Worm (Caenorhabditis elegans): ENCODE data around the gene Y97E10AR.6.

The Y97E10AR.6 gene

ce11 chrV:8028825-8029489, 15.2 kb upstream of the Y97E10AR.6 start, which contains the start of gene oma-2 (continued):
- no peak for TF ChIP-seq ama-1 (optimal IDR thresholded peaks at IDR 0.05)
- TF ChIP-seq ama-1 (GFP tag; optimal IDR thresholded peaks at IDR 0.05) = no peak
- TF ChIP-seq lsl-1 (GFP tag; optimal IDR thresholded peaks at IDR 0.05) = peak; percentile 99
- no peak for TF ChIP-seq aptf-2 (GFP tag; conservative IDR thresholded peaks at IDR 0.05)
- TF ChIP-seq C17E4.6 (GFP tag; IDR thresholded peaks at IDR 0.05) = no peak
- no peak for TF ChIP-seq lag-1 (GFP tag; IDR thresholded peaks at IDR 0.05)
- TF ChIP-seq T26A5.8 (tag; optimal IDR thresholded peaks at IDR 0.05) = no peak
- peak; percentile 89 for TF ChIP-seq xnd-1 (tag; optimal IDR thresholded peaks at IDR 0.05)
- no peak for TF ChIP-seq nhr-120 (GFP tag; IDR thresholded peaks at IDR 0.05)

- no peak for TF ChIP-seq rcor-1 (GFP tag; IDR thresholded peaks at IDR 0.05)
- no peak for TF ChIP-seq tbp1 (GFP tag; optimal IDR thresholded peaks at IDR 0.05)
- no peak for TF ChIP-seq cebp-1 (GFP tag; IDR thresholded peaks at IDR 0.05)
- no peak for TF ChIP-seq cebp-1 (tag; optimal IDR thresholded peaks at IDR 0.05)
- TF ChIP-seq sea-2 (GFP tag; IDR thresholded peaks at IDR 0.05) = no peak
- TF ChIP-seq ceh-58 (GFP tag; IDR thresholded peaks at IDR 0.05) = no peak
- no peak for TF ChIP-seq chd-7 (tag; optimal IDR thresholded peaks at IDR 0.05)
- TF ChIP-seq C06A6.2 (GFP tag; conservative IDR thresholded peaks at IDR 0.05) = no peak
- no peak for TF ChIP-seq pbrm-1 (GFP tag; IDR thresholded peaks at IDR 0.05)
- TF ChIP-seq die-1 (tag; optimal IDR thresholded peaks at IDR 0.05) = no peak
- TF ChIP-seq bed-1 (GFP tag; IDR thresholded peaks at IDR 0.05) = no peak
- no peak for TF ChIP-seq F57C9.4 (tag; optimal IDR thresholded peaks at IDR 0.05)
- TF ChIP-seq F55B11.4 (tag; optimal IDR thresholded peaks at IDR 0.05; ENCODE audit: borderline replicate concordance, insufficient read depth) = no peak
- TF ChIP-seq ztf-18 (tag; optimal IDR thresholded peaks at IDR 0.05) = no peak
- TF ChIP-seq lin-54 (GFP tag; optimal IDR thresholded peaks at IDR 0.05) = no peak
- no peak for TF ChIP-seq dox-1 (GFP tag; IDR thresholded peaks at IDR 0.05)
- no peak for TF ChIP-seq hmg-20 (GFP tag; IDR thresholded peaks at IDR 0.05)
- no peak for TF ChIP-seq ZK185.1 (tag; optimal IDR thresholded peaks at IDR 0.05; ENCODE audit: poor library complexity, severe bottlenecking)
- no peak for TF ChIP-seq nfya-1 (tag; optimal IDR thresholded peaks at IDR 0.05; ENCODE audit: borderline replicate concordance, insufficient read depth)
- TF ChIP-seq let-526 (GFP tag; IDR thresholded peaks at IDR 0.05) = no peak
Measured at ce11 chrV:8027429-8028142, 13.8 kb upstream of the Y97E10AR.6 start.

DNA sequence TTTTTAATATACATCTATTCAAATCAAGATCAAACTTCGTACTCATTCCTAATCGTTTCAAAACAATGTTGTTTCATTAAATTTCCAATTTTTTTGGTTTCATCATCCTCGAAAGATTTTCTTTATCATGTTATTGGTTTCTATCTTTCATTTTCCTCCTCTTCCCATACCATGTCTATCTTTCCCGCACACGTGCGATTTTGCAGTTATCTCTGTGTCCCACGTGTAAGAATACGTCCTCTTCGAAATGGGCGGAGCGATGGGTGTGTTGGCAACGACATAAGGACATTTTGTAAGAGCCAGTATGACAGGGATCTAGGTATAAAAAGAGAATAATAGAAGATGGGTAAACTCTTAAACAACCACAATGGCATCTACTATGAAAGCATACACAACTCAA, 12.6 kb upstream of the Y97E10AR.6 start, which contains the start of gene F43H9.4:
F43H9.4 (plus strand) TSS at position 366 of the 400 bp plus-strand sequence.
- TF ChIP-seq C17E4.6 (GFP tag; IDR thresholded peaks at IDR 0.05) (no peak), snpc-1.3 (tag; optimal IDR thresholded peaks at IDR 0.05; ENCODE audit: insufficient read depth) (no peak), somi-1 (GFP tag; optimal IDR thresholded peaks at IDR 0.05) (peak; percentile 71), Y56A3A.18 (GFP tag; IDR thresholded peaks at IDR 0.05) (no peak), gei-17 (GFP tag; optimal IDR thresholded peaks at IDR 0.05) (no peak), hsf-1 (GFP tag; IDR thresholded peaks at IDR 0.05) (no peak), K12H6.12 (tag; optimal IDR thresholded peaks at IDR 0.05) (no peak), lin-40 (tag; optimal IDR thresholded peaks at IDR 0.05) (peak; percentile 20), bed-2 (GFP tag; IDR thresholded peaks at IDR 0.05) (no peak), B0261.1 (tag; optimal IDR thresholded peaks at IDR 0.05) (no peak), aptf-2 (GFP tag; conservative IDR thresholded peaks at IDR 0.05) (no peak), snpc-1.1 (tag; optimal IDR thresholded peaks at IDR 0.05; ENCODE audit: insufficient read depth) (no peak), nhr-80 (tag; optimal IDR thresholded peaks at IDR 0.05) (no peak), attf-5 (GFP tag; optimal IDR thresholded peaks at IDR 0.05) (no peak), zim-3 (tag; optimal IDR thresholded peaks at IDR 0.05) (no peak), B0019.2 (GFP tag; conservative IDR thresholded peaks at IDR 0.05) (no peak), dpl-1 (GFP tag; optimal IDR thresholded peaks at IDR 0.05) (no peak), nfya-1 (tag; optimal IDR thresholded peaks at IDR 0.05; ENCODE audit: borderline replicate concordance, insufficient read depth) (no peak), aptf-3 (GFP tag; IDR thresholded peaks at IDR 0.05) (no peak), F33H1.4 (GFP tag; IDR thresholded peaks at IDR 0.05) (no peak)

Measured in whole organism, young adult.